Fruit fly (Drosophila melanogaster): ENCODE results near the gene nAChRalpha1.

nAChRalpha1 gene

dm6 chr3R:24348420-24349190 is 108.4 kb downstream of the nAChRalpha1 start, which contains the start of the genes CG5746 and CG6454:
Gene CG5746, minus strand, starts transcription at chr3R:24348791.
Gene CG6454, plus strand, starts transcription at chr3R:24349182.
- no peak for TF ChIP-seq cic (GFP tag; optimal IDR thresholded peaks at IDR 0.05)
- no peak for TF ChIP-seq tj (GFP tag; optimal IDR thresholded peaks at IDR 0.05)
- TF ChIP-seq Clk (GFP tag; optimal IDR thresholded peaks at IDR 0.05), result no peak
- TF ChIP-seq CG14711 (tag; optimal IDR thresholded peaks at IDR 0.05), result peak; percentile 93
- peak; percentile 48 for TF ChIP-seq Mnt (GFP tag; optimal IDR thresholded peaks at IDR 0.05)
- peak; percentile 59 for TF ChIP-seq CG7101 (tag; optimal IDR thresholded peaks at IDR 0.05)
- peak; percentile 46 for TF ChIP-seq Hr96 (GFP tag; optimal IDR thresholded peaks at IDR 0.05)
- TF ChIP-seq cnc (optimal IDR thresholded peaks at IDR 0.05), result no peak
- TF ChIP-seq CG11617 (GFP tag; optimal IDR thresholded peaks at IDR 0.05), result peak; percentile 66
- TF ChIP-seq kay (GFP tag; ENCODE audit: borderline replicate concordance), result no peak
- no peak for TF ChIP-seq CG33017 (tag; optimal IDR thresholded peaks at IDR 0.05)
- TF ChIP-seq CG1620 (GFP tag; optimal IDR thresholded peaks at IDR 0.05), result peak; percentile 31
- no peak for TF ChIP-seq Crg-1 (GFP tag; optimal IDR thresholded peaks at IDR 0.05)
- peak; percentile 14 for TF ChIP-seq pad (GFP tag; optimal IDR thresholded peaks at IDR 0.05)
- TF ChIP-seq CG12768 (GFP tag; optimal IDR thresholded peaks at IDR 0.05), result peak; percentile 19
- TF ChIP-seq CG5204 (GFP tag; optimal IDR thresholded peaks at IDR 0.05), result no peak
- TF ChIP-seq bab1 (GFP tag; optimal IDR thresholded peaks at IDR 0.05), result peak; percentile 23
- no peak for TF ChIP-seq toe (GFP tag; optimal IDR thresholded peaks at IDR 0.05)
- TF ChIP-seq CG7045 (GFP tag; optimal IDR thresholded peaks at IDR 0.05), result no peak
- TF ChIP-seq ovo (GFP tag; optimal IDR thresholded peaks at IDR 0.05), result peak; percentile 19

Measured in whole organism, adult.